Worm (Caenorhabditis elegans): Measurements from ENCODE around the gene Y57G11C.499.
A peak's percentile ranks its signal among the peaks of the same experiment; 100 is the strongest.

Gene Y57G11C.499

ce11 chrIV:14767693-14768251, 13.0 kb upstream of the Y57G11C.499 start, which contains the start of the genes mrps-7 and Y57G11C.3 (continued):
- no peak for TF ChIP-seq ceh-28 (tag; optimal IDR thresholded peaks at IDR 0.05)
- TF ChIP-seq daf-19 (GFP tag; conservative IDR thresholded peaks at IDR 0.05), result no peak
- no peak for TF ChIP-seq ZK337.2 (GFP tag; IDR thresholded peaks at IDR 0.05)
- no peak for TF ChIP-seq mdt-29 (GFP tag; IDR thresholded peaks at IDR 0.05)

ce11 chrIV:14766382-14766781, 11.6 kb upstream of the Y57G11C.499 start, which contains the start of gene vti-1:
vti-1 (minus strand) TSS chrIV:14766665.
- TF ChIP-seq mdl-1 (tag; optimal IDR thresholded peaks at IDR 0.05) (no peak), lin-38 (GFP tag; IDR thresholded peaks at IDR 0.05) (peak; percentile 56), daf-12 (tag; optimal IDR thresholded peaks at IDR 0.05) (no peak)

ce11 chrIV:14765336-14765735, 10.6 kb upstream of the Y57G11C.499 start, which contains the start of gene Y57G11C.5:
Y57G11C.5 (minus strand) TSS chrIV:14765436.
- no peak for TF ChIP-seq skn-1 (tag; optimal IDR thresholded peaks at IDR 0.05)
- TF ChIP-seq attf-4 (tag; optimal IDR thresholded peaks at IDR 0.05), result no peak
- TF ChIP-seq ceh-44 (GFP tag; IDR thresholded peaks at IDR 0.05), result no peak
- TF ChIP-seq fkh-10 (GFP tag; optimal IDR thresholded peaks at IDR 0.05), result no peak
- TF ChIP-seq fos-1 (tag; optimal IDR thresholded peaks at IDR 0.05), result no peak
- no peak for TF ChIP-seq snpc-4 (tag; optimal IDR thresholded peaks at IDR 0.05)
- no peak for TF ChIP-seq cey-2 (tag; optimal IDR thresholded peaks at IDR 0.05; ENCODE audit: borderline replicate concordance, insufficient read depth)
- TF ChIP-seq ZK546.5 (tag; optimal IDR thresholded peaks at IDR 0.05), result no peak
- TF ChIP-seq pha-4 (GFP tag; IDR thresholded peaks at IDR 0.05), result no peak
- TF ChIP-seq pha-4 (tag; optimal IDR thresholded peaks at IDR 0.05), result no peak
- no peak for TF ChIP-seq unc-62 (GFP tag; optimal IDR thresholded peaks at IDR 0.05 in 1 of 2)
- no peak for TF ChIP-seq unc-62 (tag; optimal IDR thresholded peaks at IDR 0.05)
- TF ChIP-seq Y5F2A.4 (GFP tag; optimal IDR thresholded peaks at IDR 0.05), result no peak
- no peak for TF ChIP-seq mxl-2 (GFP tag; conservative IDR thresholded peaks at IDR 0.05)
- no peak for TF ChIP-seq arid-1 (GFP tag; conservative IDR thresholded peaks at IDR 0.05)
- TF ChIP-seq ceh-32 (tag; optimal IDR thresholded peaks at IDR 0.05; ENCODE audit: poor library complexity), result no peak

- TF ChIP-seq nhr-28 (tag; optimal IDR thresholded peaks at IDR 0.05), result no peak
- TF ChIP-seq zag-1 (tag; optimal IDR thresholded peaks at IDR 0.05), result no peak
- no peak for TF ChIP-seq tag-97 (GFP tag; IDR thresholded peaks at IDR 0.05)
- TF ChIP-seq ztf-7 (tag; optimal IDR thresholded peaks at IDR 0.05), result no peak
- no peak for TF ChIP-seq lin-39 (tag; optimal IDR thresholded peaks at IDR 0.05)
- TF ChIP-seq F10B5.3 (tag; optimal IDR thresholded peaks at IDR 0.05), result no peak
- TF ChIP-seq ces-1 (GFP tag; optimal IDR thresholded peaks at IDR 0.05), result no peak
- TF ChIP-seq nhr-237 (tag; optimal IDR thresholded peaks at IDR 0.05), result no peak
- no peak for TF ChIP-seq skn-1 (tag; optimal IDR thresholded peaks at IDR 0.05)
- no peak for TF ChIP-seq T20F7.1 (GFP tag; optimal IDR thresholded peaks at IDR 0.05)
- no peak for TF ChIP-seq lin-29 (GFP tag; IDR thresholded peaks at IDR 0.05)
- TF ChIP-seq daf-16 (GFP tag; optimal IDR thresholded peaks at IDR 0.05), result no peak
- no peak for TF ChIP-seq daf-16 (tag; optimal IDR thresholded peaks at IDR 0.05)
- peak; percentile 39; the same call in 1 of the 2 replicates for TF ChIP-seq set-16 (GFP tag; IDR thresholded peaks at IDR 0.05)
- TF ChIP-seq zip-2 (tag; optimal IDR thresholded peaks at IDR 0.05), result no peak
- no peak for TF ChIP-seq lsy-2 (tag; optimal IDR thresholded peaks at IDR 0.05)
- TF ChIP-seq ceh-62 (tag; optimal IDR thresholded peaks at IDR 0.05), result no peak
- TF ChIP-seq egl-27 (tag; optimal IDR thresholded peaks at IDR 0.05), result no peak
- TF ChIP-seq sdz-12 (GFP tag; optimal IDR thresholded peaks at IDR 0.05), result no peak
- no peak for TF ChIP-seq nhr-42 (GFP tag; IDR thresholded peaks at IDR 0.05)
- TF ChIP-seq daf-19 (GFP tag; conservative IDR thresholded peaks at IDR 0.05), result no peak
- TF ChIP-seq zip-11 (GFP tag; IDR thresholded peaks at IDR 0.05), result no peak
- TF ChIP-seq madf-5 (GFP tag; IDR thresholded peaks at IDR 0.05), result no peak
- no peak for TF ChIP-seq pqm-1 (tag; optimal IDR thresholded peaks at IDR 0.05)
- TF ChIP-seq mep-1 (tag; optimal IDR thresholded peaks at IDR 0.05), result no peak
- no peak for TF ChIP-seq attf-4 (tag; optimal IDR thresholded peaks at IDR 0.05)
- no peak for TF ChIP-seq ztf-11 (tag; optimal IDR thresholded peaks at IDR 0.05)
- TF ChIP-seq spr-3 (GFP tag; optimal IDR thresholded peaks at IDR 0.05), result no peak
Observed at ce11 chrIV:14764719-14765173, 10.0 kb upstream of the Y57G11C.499 start.
